Fruit fly (Drosophila melanogaster) whole organism, embryonic: Measurements from ENCODE around the gene Nthl1.

Experiments
- Atf3 ChIP-seq: fragments of 200-800 bp; sonication (Bioruptor generic); optimal IDR thresholded peaks from 3 replicates; lab custom pipeline; 2016; ENCODE audit warnings: missing biosample characterization, missing genetic modification characterization
- Bgb ChIP-seq: fragments of 200-800 bp; sonication (Bioruptor generic); IDR thresholded peaks from 2 replicates; pipeline ENCODE4 v1.3.6; 2022; ENCODE audit warnings: missing biosample characterization, missing genetic modification characterization; ENCODE audit not compliant: partially characterized antibody
- Bteb2 ChIP-seq: fragments of 200-800 bp; sonication (Bioruptor generic); optimal IDR thresholded peaks from 2 replicates; lab custom pipeline; 2016; ENCODE audit warnings: missing biosample characterization, missing genetic modification characterization
- CG10431 ChIP-seq: fragments of 200-800 bp; sonication (Bioruptor generic); optimal IDR thresholded peaks from 3 replicates; lab custom pipeline; 2018; ENCODE audit warnings: missing biosample characterization, mild to moderate bottlenecking, missing genetic modification characterization
- CG12219 ChIP-seq: fragments of 200-800 bp; sonication (Bioruptor generic); optimal IDR thresholded peaks from 3 replicates; lab custom pipeline; 2018; ENCODE audit warnings: missing biosample characterization, mild to moderate bottlenecking, missing genetic modification characterization
- CG13296 ChIP-seq: fragments of 200-800 bp; sonication (Bioruptor generic); optimal IDR thresholded peaks from 3 replicates; lab custom pipeline; 2018; ENCODE audit warnings: missing biosample characterization, mild to moderate bottlenecking, missing genetic modification characterization
- CG1529 ChIP-seq: fragments of 200-800 bp; sonication (Bioruptor generic); optimal IDR thresholded peaks from 3 replicates; lab custom pipeline; 2018; ENCODE audit warnings: missing biosample characterization, missing genetic modification characterization
- CG15479 ChIP-seq: fragments of 200-800 bp; sonication (Bioruptor generic); optimal IDR thresholded peaks from 3 replicates; lab custom pipeline; 2019; ENCODE audit warnings: missing biosample characterization, mild to moderate bottlenecking, missing genetic modification characterization, moderate library complexity
- CG1602 ChIP-seq: fragments of 200-800 bp; sonication (Bioruptor generic); optimal IDR thresholded peaks from 3 replicates; lab custom pipeline; 2016; ENCODE audit warnings: missing biosample characterization, missing genetic modification characterization
- CG16863 ChIP-seq: fragments of 200-800 bp; sonication (Bioruptor generic); optimal IDR thresholded peaks from 3 replicates; lab custom pipeline; 2016; ENCODE audit warnings: missing biosample characterization, missing genetic modification characterization
- CG2116 ChIP-seq: fragments of 200-800 bp; sonication (Bioruptor generic); optimal IDR thresholded peaks from 3 replicates; lab custom pipeline; 2018; ENCODE audit warnings: missing biosample characterization, mild to moderate bottlenecking, missing genetic modification characterization
- CG32772 ChIP-seq: fragments of 200-800 bp; sonication (Bioruptor generic); IDR thresholded peaks from 2 replicates; pipeline ENCODE4 v1.3.6; 2022; ENCODE audit warnings: missing biosample characterization, missing genetic modification characterization
- CG34422 ChIP-seq: fragments of 200-800 bp; sonication (Bioruptor generic); IDR thresholded peaks from 3 replicates; pipeline ENCODE4 v1.3.6; 2022; ENCODE audit warnings: missing biosample characterization, missing genetic modification characterization
- CG4360 ChIP-seq: fragments of 200-800 bp; sonication (Bioruptor generic); IDR thresholded peaks from 2 replicates; pipeline ENCODE4 v1.3.6; 2022; ENCODE audit warnings: missing biosample characterization, missing genetic modification characterization
- CG7963 ChIP-seq: fragments of 200-800 bp; sonication (Bioruptor generic); IDR thresholded peaks from 3 replicates; pipeline ENCODE4 v1.3.6; 2022; ENCODE audit warnings: missing biosample characterization, missing genetic modification characterization; ENCODE audit not compliant: partially characterized antibody
- CG9876 ChIP-seq: fragments of 200-800 bp; sonication (Bioruptor generic); optimal IDR thresholded peaks from 2 replicates; lab custom pipeline; 2016; ENCODE audit warnings: missing biosample characterization, missing genetic modification characterization
- D19A ChIP-seq: fragments of 200-800 bp; optimal IDR thresholded peaks from 3 replicates; lab custom pipeline; 2019; ENCODE audit warnings: missing biosample characterization, mild to moderate bottlenecking, missing genetic modification characterization, moderate library complexity
- Dad ChIP-seq: fragments of 200-800 bp; sonication (Bioruptor generic); optimal IDR thresholded peaks from 3 replicates; lab custom pipeline; 2016; ENCODE audit warnings: missing biosample characterization, missing genetic modification characterization
- Dip3 ChIP-seq: fragments of 200-800 bp; sonication (Bioruptor generic); optimal IDR thresholded peaks from 3 replicates; lab custom pipeline; 2016; ENCODE audit warnings: missing biosample characterization, missing genetic modification characterization
- Eip74EF ChIP-seq, 2 experiments: fragments of 200-800 bp in 1 of 2; fragments of >200 bp in 1 of 2; sonication (Bioruptor generic) in 1 of 2; optimal IDR thresholded peaks; 2 replicates each; lab custom pipeline; 2017 to 2019; ENCODE audit warnings: missing biosample characterization in 2 of 2, missing genetic modification characterization in 2 of 2, mild to moderate bottlenecking in 1 of 2, moderate library complexity in 1 of 2
- HmgD ChIP-seq: fragments of 200-800 bp; sonication (Bioruptor generic); optimal IDR thresholded peaks from 3 replicates; lab custom pipeline; 2016; ENCODE audit warnings: missing biosample characterization, missing genetic modification characterization
- Nf-YC ChIP-seq: fragments of 200-800 bp; optimal IDR thresholded peaks from 3 replicates; lab custom pipeline; 2019; ENCODE audit warnings: missing biosample characterization, mild to moderate bottlenecking, missing genetic modification characterization, moderate library complexity
- Oaz ChIP-seq: fragments of 200-800 bp; sonication (Bioruptor generic); IDR thresholded peaks from 2 replicates; pipeline ENCODE4 v1.3.6; 2022; ENCODE audit warnings: missing biosample characterization, missing genetic modification characterization
- Oli ChIP-seq: fragments of 200-800 bp; sonication (Bioruptor generic); optimal IDR thresholded peaks from 2 replicates; lab custom pipeline; 2018; ENCODE audit warnings: missing biosample characterization, mild to moderate bottlenecking, missing genetic modification characterization, moderate library complexity
- Sox100B ChIP-seq: fragments of 200-800 bp; sonication (Bioruptor generic); optimal IDR thresholded peaks from 3 replicates; lab custom pipeline; 2018; ENCODE audit warnings: missing biosample characterization, mild to moderate bottlenecking, missing genetic modification characterization
- Xbp1 ChIP-seq: fragments of 200-800 bp; sonication (Bioruptor generic); optimal IDR thresholded peaks from 3 replicates; lab custom pipeline; 2016; ENCODE audit warnings: missing biosample characterization, mild to moderate bottlenecking, missing genetic modification characterization
- YL-1 ChIP-seq: fragments of 200-800 bp; sonication (Bioruptor generic); optimal IDR thresholded peaks from 3 replicates; lab custom pipeline; 2017; ENCODE audit warnings: missing biosample characterization, mild to moderate bottlenecking, missing genetic modification characterization
- amos ChIP-seq: fragments of 200-800 bp; sonication (Bioruptor generic); IDR thresholded peaks from 2 replicates; pipeline ENCODE4 v1.3.6; 2022; ENCODE audit warnings: missing biosample characterization, missing genetic modification characterization; ENCODE audit not compliant: partially characterized antibody
- aop ChIP-seq: fragments of 200-800 bp; sonication (Bioruptor generic); IDR thresholded peaks from 2 replicates; pipeline ENCODE4 v1.3.6; 2022; ENCODE audit warnings: missing biosample characterization, missing genetic modification characterization
- crc ChIP-seq: fragments of 200-800 bp; sonication (Bioruptor generic); optimal IDR thresholded peaks from 2 replicates; lab custom pipeline; 2016; ENCODE audit warnings: missing biosample characterization, missing genetic modification characterization
- da ChIP-seq: fragments of 200-800 bp; sonication (Bioruptor generic); optimal IDR thresholded peaks from 2 replicates; lab custom pipeline; 2016; ENCODE audit warnings: missing biosample characterization, missing genetic modification characterization
- disco-r ChIP-seq: fragments of 200-800 bp; sonication (Bioruptor generic); optimal IDR thresholded peaks from 2 replicates; lab custom pipeline; 2016; ENCODE audit warnings: missing biosample characterization, missing genetic modification characterization
- ems ChIP-seq: fragments of 200-800 bp; sonication (Bioruptor generic); optimal IDR thresholded peaks from 3 replicates; lab custom pipeline; 2016; ENCODE audit warnings: missing biosample characterization, missing genetic modification characterization
- fru ChIP-seq: fragments of >200 bp; optimal IDR thresholded peaks from 2 replicates; lab custom pipeline; 2017
- ftz-f1 ChIP-seq: fragments of 200-800 bp; sonication (Bioruptor generic); optimal IDR thresholded peaks from 2 replicates; lab custom pipeline; 2016; ENCODE audit warnings: missing biosample characterization, missing genetic modification characterization
- gce ChIP-seq: fragments of 200-800 bp; sonication (Bioruptor generic); IDR thresholded peaks from 3 replicates; pipeline ENCODE4 v1.3.6; 2022; ENCODE audit warnings: missing biosample characterization, missing genetic modification characterization
- gcm ChIP-seq: fragments of 200-800 bp; sonication (Bioruptor generic); optimal IDR thresholded peaks from 2 replicates; lab custom pipeline; 2019; ENCODE audit warnings: missing biosample characterization, mild to moderate bottlenecking, missing genetic modification characterization, moderate library complexity
- ham ChIP-seq: fragments of 200-800 bp; sonication (Bioruptor generic); IDR thresholded peaks from 2 replicates; pipeline ENCODE4 v1.3.6; 2022; ENCODE audit warnings: missing biosample characterization, missing genetic modification characterization
- hkb ChIP-seq, 2 experiments: fragments of 200-800 bp in 1 of 2; fragments of >200 bp in 1 of 2; sonication (Bioruptor generic) in 1 of 2; IDR thresholded peaks in 1 of 2; optimal IDR thresholded peaks in 1 of 2; 2 replicates each; pipeline versions ENCODE4 v1.3.6 to Lab custom; 2017 to 2022; ENCODE audit warnings: missing biosample characterization in 1 of 2, missing genetic modification characterization in 1 of 2
- lilli ChIP-seq: fragments of 200-800 bp; sonication (Bioruptor generic); optimal IDR thresholded peaks from 3 replicates; lab custom pipeline; 2016; ENCODE audit warnings: missing biosample characterization, missing genetic modification characterization
- nau ChIP-seq: fragments of 200-800 bp; sonication (Bioruptor generic); optimal IDR thresholded peaks from 3 replicates; lab custom pipeline; 2017; ENCODE audit warnings: missing biosample characterization, mild to moderate bottlenecking, missing genetic modification characterization, missing genetic modification reagents
- odd ChIP-seq: fragments of 200-800 bp; sonication (Bioruptor generic); optimal IDR thresholded peaks from 2 replicates; lab custom pipeline; 2017; ENCODE audit warnings: missing biosample characterization, mild to moderate bottlenecking, missing genetic modification characterization
- p53 ChIP-seq: fragments of 200-800 bp; sonication (Bioruptor generic); optimal IDR thresholded peaks from 2 replicates; lab custom pipeline; 2016; ENCODE audit warnings: missing biosample characterization, missing genetic modification characterization
- pb ChIP-seq: fragments of 200-800 bp; sonication (Bioruptor generic); optimal IDR thresholded peaks from 3 replicates; lab custom pipeline; 2016; ENCODE audit warnings: missing biosample characterization, missing genetic modification characterization
- sob ChIP-seq: fragments of 200-800 bp; sonication (Bioruptor generic); IDR thresholded peaks from 2 replicates; pipeline ENCODE4 v1.3.6; 2022; ENCODE audit warnings: missing biosample characterization, missing genetic modification characterization
- stc ChIP-seq: fragments of 200-800 bp; sonication (Bioruptor generic); IDR thresholded peaks from 2 replicates; pipeline ENCODE4 v1.3.6; 2022; ENCODE audit warnings: missing biosample characterization, missing genetic modification characterization
- tgo ChIP-seq: fragments of 200-800 bp; sonication (Bioruptor generic); IDR thresholded peaks from 3 replicates; pipeline ENCODE4 v1.3.6; 2022; ENCODE audit warnings: missing biosample characterization, missing genetic modification characterization
- vfl ChIP-seq: fragments of 200-800 bp; sonication (Bioruptor generic); optimal IDR thresholded peaks from 2 replicates; lab custom pipeline; 2016; ENCODE audit warnings: missing biosample characterization, missing genetic modification characterization
- yki ChIP-seq: fragments of >200 bp; optimal IDR thresholded peaks from 3 replicates; lab custom pipeline; 2018
- zf30C ChIP-seq: fragments of 200-800 bp; sonication (Bioruptor generic); optimal IDR thresholded peaks from 3 replicates; lab custom pipeline; 2018; ENCODE audit warnings: missing biosample characterization, mild to moderate bottlenecking, missing genetic modification characterization

Nthl1 gene

DNA sequence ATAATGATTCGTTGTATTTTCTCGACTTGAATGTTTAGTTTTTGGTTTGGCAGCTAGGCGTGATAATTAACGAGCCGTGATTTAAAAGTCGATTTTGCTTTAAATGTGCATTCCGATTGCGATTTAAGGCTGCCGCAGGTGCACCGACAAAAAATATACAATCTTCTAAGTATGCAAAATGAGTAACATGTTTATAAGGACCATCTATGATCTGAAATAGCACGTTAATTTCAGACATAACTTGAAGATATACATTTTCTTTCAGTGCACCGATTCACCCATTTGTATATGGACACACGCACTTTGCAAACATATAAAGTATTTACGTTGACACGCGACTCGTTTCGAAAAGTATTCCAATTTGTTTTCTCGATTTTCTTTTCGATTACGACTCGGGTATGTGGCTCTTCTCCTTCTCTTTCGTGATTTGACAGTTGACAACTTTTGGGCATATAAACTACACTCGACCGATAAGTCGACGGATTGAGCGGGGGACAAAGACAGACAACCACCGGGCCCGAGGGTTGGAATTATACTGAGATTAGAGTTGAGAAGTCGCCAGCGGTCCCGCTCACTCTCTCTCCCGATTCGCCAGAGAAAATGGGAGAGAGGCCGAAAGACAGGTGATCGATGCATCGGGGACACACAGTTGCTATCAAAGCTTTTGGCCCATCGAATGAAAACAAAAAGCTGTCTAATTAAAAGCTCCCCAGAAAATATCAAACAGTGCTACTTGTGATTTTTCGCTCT, 37.6 kb downstream of the Nthl1 start (continued):
- TF ChIP-seq hkb (optimal IDR thresholded peaks at IDR 0.05; lab: Kevin White, UChicago) (no peak), hkb (GFP tag; IDR thresholded peaks at IDR 0.05; lab: Robert Waterston, UW) (peak; percentile 31; the same call in 1 of the 2 replicates), YL-1 (no peak), CG1602 (no peak), CG9876 (no peak), Eip74EF (GFP tag; optimal IDR thresholded peaks at IDR 0.05; lab: Kevin White, UChicago) (no peak), vfl (GFP tag; lab: Kevin White, UChicago) (no peak), tgo (GFP tag; lab: Robert Waterston, UW) (no peak; the same call in 2 of the 3 replicates), lilli (GFP tag; lab: Kevin White, UChicago) (peak; percentile 35), pb (GFP tag; lab: Kevin White, UChicago) (no peak), CG4360 (GFP tag; lab: Robert Waterston, UW) (no peak), Oli (tag; lab: Kevin White, UChicago) (peak; percentile 62), D19A (peak; percentile 28), stc (no peak; the same call in 1 of the 2 replicates), fru (lab: Kevin White, UChicago) (no peak), zf30C (GFP tag; lab: Kevin White, UChicago) (peak; percentile 37), disco-r (GFP tag; lab: Kevin White, UChicago) (no peak), gcm (GFP tag; lab: Kevin White, UChicago) (peak; percentile 4), sob (GFP tag; lab: Robert Waterston, UW) (no peak), HmgD (GFP tag; lab: Kevin White, UChicago) (no peak), CG12219 (GFP tag; lab: Kevin White, UChicago) (peak; percentile 44), CG13296 (GFP tag; lab: Kevin White, UChicago) (no peak), p53 (GFP tag; lab: Kevin White, UChicago) (no peak), Atf3 (GFP tag; lab: Kevin White, UChicago) (peak; percentile 4), Dip3 (GFP tag; lab: Kevin White, UChicago) (no peak), Nf-YC (tag; lab: Kevin White, UChicago) (peak; percentile 72), CG1529 (GFP tag; lab: Kevin White, UChicago) (peak; percentile 42), odd (GFP tag; lab: Kevin White, UChicago) (no peak), Xbp1 (GFP tag; lab: Kevin White, UChicago) (peak; percentile 26), CG7963 (GFP tag; lab: Robert Waterston, UW) (no peak), gce (GFP tag; lab: Robert Waterston, UW) (peak; percentile 10; the same call in 1 of the 3 replicates), CG15479 (GFP tag; lab: Kevin White, UChicago) (no peak), CG32772 (GFP tag; lab: Robert Waterston, UW) (no peak), Oaz (GFP tag; lab: Robert Waterston, UW) (no peak), crc (no peak), ems (no peak), nau (GFP tag; lab: Kevin White, UChicago) (peak; percentile 11), CG16863 (no peak), Sox100B (GFP tag; lab: Kevin White, UChicago) (peak; percentile 58), CG2116 (GFP tag; lab: Kevin White, UChicago) (no peak), Bgb (GFP tag; lab: Robert Waterston, UW) (peak; percentile 26; the same call in 1 of the 2 replicates), da (no peak), aop (GFP tag; lab: Robert Waterston, UW) (no peak), CG34422 (0 out of 3 replicates have a peak, but pooled peaks have one; percentile 10), Bteb2 (GFP tag; lab: Kevin White, UChicago) (no peak), CG10431 (GFP tag; lab: Kevin White, UChicago) (no peak), amos (GFP tag; lab: Robert Waterston, UW) (no peak; the same call in 1 of the 2 replicates), Dad (GFP tag; lab: Kevin White, UChicago) (peak; percentile 36), yki (lab: Kevin White, UChicago) (no peak), ftz-f1 (GFP tag; lab: Kevin White, UChicago) (no peak), ham (GFP tag; lab: Robert Waterston, UW) (no peak)
